Worm (Caenorhabditis elegans): ENCODE results near the gene Y73B6BL.22.

The Y73B6BL.22 gene

DNA sequence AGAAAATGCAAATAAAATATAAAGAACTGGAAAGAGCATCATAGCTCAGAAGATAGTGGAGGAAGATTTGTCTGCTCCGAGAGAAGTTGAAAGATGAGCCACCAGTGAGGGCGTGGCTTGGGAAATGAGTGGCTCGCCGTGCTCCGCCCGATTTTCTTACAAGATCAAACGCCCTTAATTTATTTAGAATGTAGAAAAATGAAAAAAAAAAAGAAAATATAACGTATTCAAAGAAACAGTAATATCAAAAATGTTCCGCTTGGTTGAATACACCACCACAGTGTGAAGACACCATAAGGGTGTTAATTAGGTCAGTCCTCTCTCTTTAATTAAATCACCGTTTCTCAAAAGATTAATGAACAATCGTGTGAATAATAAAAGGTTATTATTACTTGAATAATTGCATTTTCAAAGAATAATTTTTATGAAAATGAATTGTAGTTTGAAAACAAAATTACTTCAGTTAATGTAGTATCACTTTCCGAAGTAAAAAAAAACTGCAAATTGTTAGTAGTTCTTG, 14.0 kb downstream of the Y73B6BL.22 start, which contains the start of gene sfrp-1:
sfrp-1 (minus strand) TSS at position 51 of the 520 bp plus-strand sequence.
- TF ChIP-seq flt-1 (GFP tag; IDR thresholded peaks at IDR 0.05) (no peak), ref-1 (GFP tag; conservative IDR thresholded peaks at IDR 0.05) (no peak), ztf-23 (GFP tag; IDR thresholded peaks at IDR 0.05) (no peak), cog-1 (tag; optimal IDR thresholded peaks at IDR 0.05) (no peak), tab-1 (GFP tag; IDR thresholded peaks at IDR 0.05) (no peak), klf-2 (GFP tag; conservative IDR thresholded peaks at IDR 0.05) (no peak), ztf-29 (GFP tag; IDR thresholded peaks at IDR 0.05) (no peak), med-1 (GFP tag; optimal IDR thresholded peaks at IDR 0.05; ENCODE audit: insufficient read depth) (no peak), T22C8.4 (GFP tag; IDR thresholded peaks at IDR 0.05) (no peak)

DNA sequence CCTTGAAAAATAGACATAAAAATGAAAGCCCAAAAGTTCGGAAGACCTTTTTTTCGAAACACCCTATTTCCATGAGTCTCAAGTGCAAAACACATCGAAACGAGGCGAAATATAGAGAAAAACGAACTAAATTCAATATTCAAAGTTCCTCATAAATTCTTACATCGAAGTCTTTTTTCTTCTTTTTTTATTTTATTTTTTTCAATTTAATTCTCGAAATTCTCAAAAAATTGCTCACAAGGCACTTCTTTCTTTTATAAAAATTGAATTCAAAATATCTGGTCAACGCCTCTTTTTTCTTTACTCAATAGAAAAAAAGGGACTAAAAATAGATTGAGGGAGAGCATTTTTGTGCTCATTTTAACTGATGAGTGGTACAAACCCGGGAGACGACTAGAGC, 21.3 kb downstream of the Y73B6BL.22 start:
- TF ChIP-seq ztf-29 (GFP tag; IDR thresholded peaks at IDR 0.05) (no peak), cog-1 (tag; optimal IDR thresholded peaks at IDR 0.05) (no peak), ztf-23 (GFP tag; IDR thresholded peaks at IDR 0.05) (no peak), tab-1 (GFP tag; IDR thresholded peaks at IDR 0.05) (no peak), T22C8.4 (GFP tag; IDR thresholded peaks at IDR 0.05) (no peak), klf-2 (GFP tag; conservative IDR thresholded peaks at IDR 0.05) (no peak), ref-1 (GFP tag; conservative IDR thresholded peaks at IDR 0.05) (no peak), flt-1 (GFP tag; IDR thresholded peaks at IDR 0.05) (no peak), med-1 (GFP tag; optimal IDR thresholded peaks at IDR 0.05; ENCODE audit: insufficient read depth) (no peak)

DNA sequence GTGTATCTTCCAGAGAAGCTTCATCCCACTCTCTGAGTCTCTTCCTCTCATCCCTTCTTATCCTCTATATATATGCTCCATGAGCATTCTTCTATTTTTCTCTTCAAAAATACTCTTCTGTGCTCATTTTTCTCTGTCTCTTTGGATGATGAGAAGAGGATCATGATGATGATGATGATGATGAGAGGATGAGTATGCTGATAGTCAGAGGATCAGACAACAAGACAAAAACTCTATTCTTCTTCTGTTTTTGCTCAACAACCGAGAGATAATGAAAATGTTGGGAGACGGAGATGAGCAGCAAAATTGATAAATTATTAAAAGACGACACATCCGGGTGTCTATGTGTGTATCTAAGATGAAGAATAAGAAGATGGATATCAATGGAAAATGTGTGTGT, 23.1 kb downstream of the Y73B6BL.22 start:
- TF ChIP-seq T22C8.4 (GFP tag; IDR thresholded peaks at IDR 0.05): no peak
- TF ChIP-seq cog-1 (tag; optimal IDR thresholded peaks at IDR 0.05): no peak
- TF ChIP-seq ztf-29 (GFP tag; IDR thresholded peaks at IDR 0.05): no peak
- no peak for TF ChIP-seq med-1 (GFP tag; optimal IDR thresholded peaks at IDR 0.05; ENCODE audit: insufficient read depth)
- TF ChIP-seq ztf-23 (GFP tag; IDR thresholded peaks at IDR 0.05): no peak
- TF ChIP-seq flt-1 (GFP tag; IDR thresholded peaks at IDR 0.05): no peak
- no peak for TF ChIP-seq klf-2 (GFP tag; conservative IDR thresholded peaks at IDR 0.05)
- TF ChIP-seq tab-1 (GFP tag; IDR thresholded peaks at IDR 0.05): no peak
- TF ChIP-seq ref-1 (GFP tag; conservative IDR thresholded peaks at IDR 0.05): no peak

DNA sequence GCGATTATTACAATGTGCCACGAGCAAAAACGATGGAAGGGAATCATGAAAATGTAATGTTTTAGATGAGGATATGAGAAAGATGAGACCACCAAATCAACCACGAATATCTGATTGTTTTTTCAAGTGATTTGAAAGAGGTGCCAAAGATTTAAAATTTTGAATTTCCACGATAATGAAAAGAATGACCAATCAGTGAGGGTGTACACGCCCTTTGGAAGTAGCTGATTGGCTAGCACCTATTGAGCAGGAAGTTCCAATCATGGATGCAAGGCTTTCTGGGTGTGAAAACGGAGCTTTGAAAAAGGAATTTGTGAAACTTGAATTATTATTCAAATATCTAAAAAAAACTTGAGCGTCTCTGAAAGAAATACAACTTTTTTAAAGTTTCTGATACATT, 24.9 kb downstream of the Y73B6BL.22 start:
- TF ChIP-seq ztf-29 (GFP tag; IDR thresholded peaks at IDR 0.05) (no peak), ztf-23 (GFP tag; IDR thresholded peaks at IDR 0.05) (no peak), flt-1 (GFP tag; IDR thresholded peaks at IDR 0.05) (no peak), tab-1 (GFP tag; IDR thresholded peaks at IDR 0.05) (no peak), T22C8.4 (GFP tag; IDR thresholded peaks at IDR 0.05) (no peak), ref-1 (GFP tag; conservative IDR thresholded peaks at IDR 0.05) (no peak), med-1 (GFP tag; optimal IDR thresholded peaks at IDR 0.05; ENCODE audit: insufficient read depth) (no peak), cog-1 (tag; optimal IDR thresholded peaks at IDR 0.05) (no peak), klf-2 (GFP tag; conservative IDR thresholded peaks at IDR 0.05) (no peak)

DNA sequence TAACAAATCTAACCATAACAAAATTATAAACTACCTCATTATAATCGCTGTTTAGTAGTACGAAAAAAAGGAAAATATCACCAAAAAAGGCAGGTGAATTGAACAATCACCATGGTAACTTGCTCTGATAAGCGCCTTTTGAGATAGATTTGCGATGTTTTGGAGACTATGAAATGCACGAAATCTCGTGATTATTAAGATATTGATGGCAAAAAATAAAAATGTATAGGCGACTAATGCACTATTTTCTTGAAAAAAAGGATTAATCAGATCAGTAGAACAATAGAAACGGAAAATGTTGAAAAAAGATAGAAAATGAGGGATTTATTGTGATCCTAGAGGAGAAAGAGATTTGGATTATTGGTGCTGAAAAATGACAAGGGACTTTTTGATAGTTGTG, 27.9 kb downstream of the Y73B6BL.22 start:
- TF ChIP-seq T22C8.4 (GFP tag; IDR thresholded peaks at IDR 0.05): no peak
- TF ChIP-seq ref-1 (GFP tag; conservative IDR thresholded peaks at IDR 0.05): no peak
- TF ChIP-seq tab-1 (GFP tag; IDR thresholded peaks at IDR 0.05): no peak
- TF ChIP-seq klf-2 (GFP tag; conservative IDR thresholded peaks at IDR 0.05): no peak
- TF ChIP-seq cog-1 (tag; optimal IDR thresholded peaks at IDR 0.05): no peak
- TF ChIP-seq ztf-23 (GFP tag; IDR thresholded peaks at IDR 0.05): no peak
- TF ChIP-seq ztf-29 (GFP tag; IDR thresholded peaks at IDR 0.05): no peak
- TF ChIP-seq med-1 (GFP tag; optimal IDR thresholded peaks at IDR 0.05; ENCODE audit: insufficient read depth): no peak
- no peak for TF ChIP-seq flt-1 (GFP tag; IDR thresholded peaks at IDR 0.05)

DNA sequence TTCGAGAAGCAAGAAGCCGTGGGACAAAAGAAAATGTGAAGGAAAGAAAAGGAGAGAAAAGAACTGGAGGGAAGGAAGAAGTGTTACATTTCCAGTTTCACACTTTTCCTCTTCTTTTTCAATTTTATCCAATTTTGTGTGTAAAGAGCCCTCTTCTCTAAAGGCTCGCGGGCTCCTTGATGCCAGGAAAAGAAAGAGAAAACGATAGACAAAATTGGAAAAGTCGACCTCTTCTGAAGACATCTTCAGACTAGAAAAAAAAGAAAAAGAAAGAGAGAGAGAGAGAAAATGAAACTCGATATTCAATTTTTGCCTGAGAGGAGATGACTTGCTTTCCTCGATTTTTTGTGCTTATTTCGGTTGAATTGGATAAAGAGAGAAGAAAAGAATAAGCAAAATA, 31.4 kb downstream of the Y73B6BL.22 start:
- TF ChIP-seq ref-1 (GFP tag; conservative IDR thresholded peaks at IDR 0.05) (no peak), ztf-23 (GFP tag; IDR thresholded peaks at IDR 0.05) (no peak), cog-1 (tag; optimal IDR thresholded peaks at IDR 0.05) (no peak), med-1 (GFP tag; optimal IDR thresholded peaks at IDR 0.05; ENCODE audit: insufficient read depth) (no peak), T22C8.4 (GFP tag; IDR thresholded peaks at IDR 0.05) (no peak), flt-1 (GFP tag; IDR thresholded peaks at IDR 0.05) (no peak), klf-2 (GFP tag; conservative IDR thresholded peaks at IDR 0.05) (no peak), tab-1 (GFP tag; IDR thresholded peaks at IDR 0.05) (no peak), ztf-29 (GFP tag; IDR thresholded peaks at IDR 0.05) (no peak)

DNA sequence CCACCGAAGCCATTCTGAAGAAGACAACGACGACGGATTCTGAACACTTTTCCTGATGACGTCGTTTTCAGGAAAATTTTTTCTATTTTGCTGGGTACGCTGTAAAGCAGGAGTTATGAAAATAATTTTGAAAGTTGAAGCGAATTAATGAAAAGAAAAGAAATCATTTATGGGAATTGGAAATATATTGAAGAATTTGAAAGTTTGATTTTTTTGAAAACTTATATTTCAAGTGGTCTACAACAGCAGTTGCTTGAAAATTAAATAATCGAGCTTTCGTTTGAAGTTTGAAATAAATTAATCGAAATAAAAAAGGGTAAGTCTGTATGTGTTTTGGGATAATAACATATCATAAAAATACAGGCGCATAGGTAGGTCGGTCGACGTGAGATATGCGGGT, 32.5 kb downstream of the Y73B6BL.22 start, which contains the start of gene shl-1:
shl-1 (minus strand) TSS at position 101 of the 400 bp plus-strand sequence.
- TF ChIP-seq tab-1 (GFP tag; IDR thresholded peaks at IDR 0.05) (no peak), cog-1 (tag; optimal IDR thresholded peaks at IDR 0.05) (no peak), ztf-23 (GFP tag; IDR thresholded peaks at IDR 0.05) (no peak), med-1 (GFP tag; optimal IDR thresholded peaks at IDR 0.05; ENCODE audit: insufficient read depth) (no peak), T22C8.4 (GFP tag; IDR thresholded peaks at IDR 0.05) (no peak), ref-1 (GFP tag; conservative IDR thresholded peaks at IDR 0.05) (no peak), flt-1 (GFP tag; IDR thresholded peaks at IDR 0.05) (no peak), ztf-29 (GFP tag; IDR thresholded peaks at IDR 0.05) (no peak), klf-2 (GFP tag; conservative IDR thresholded peaks at IDR 0.05) (no peak)

DNA sequence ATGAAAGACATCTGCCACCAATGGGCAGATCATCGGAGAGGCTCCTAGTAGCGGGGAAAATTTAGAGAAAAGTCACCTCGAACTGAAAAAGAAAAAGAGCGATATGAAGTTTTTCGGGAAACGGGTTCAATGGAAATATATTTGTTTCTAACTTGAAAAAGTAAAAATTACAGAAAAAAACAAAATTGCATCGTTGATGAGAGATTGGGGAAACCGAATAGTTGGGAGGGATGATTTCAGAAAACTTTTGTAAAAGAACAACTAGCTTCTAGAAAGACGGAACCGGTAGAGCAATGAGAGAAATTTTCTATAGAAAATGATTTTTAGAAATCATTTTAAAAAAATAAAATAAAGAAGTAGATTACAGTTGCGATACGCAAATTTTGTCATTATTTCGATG, 38.1 kb downstream of the Y73B6BL.22 start:
- TF ChIP-seq tab-1 (GFP tag; IDR thresholded peaks at IDR 0.05) (no peak), T22C8.4 (GFP tag; IDR thresholded peaks at IDR 0.05) (no peak), flt-1 (GFP tag; IDR thresholded peaks at IDR 0.05) (no peak), ztf-23 (GFP tag; IDR thresholded peaks at IDR 0.05) (no peak), cog-1 (tag; optimal IDR thresholded peaks at IDR 0.05) (no peak), ref-1 (GFP tag; conservative IDR thresholded peaks at IDR 0.05) (no peak), med-1 (GFP tag; optimal IDR thresholded peaks at IDR 0.05; ENCODE audit: insufficient read depth) (no peak), ztf-29 (GFP tag; IDR thresholded peaks at IDR 0.05) (no peak), klf-2 (GFP tag; conservative IDR thresholded peaks at IDR 0.05) (no peak)

DNA sequence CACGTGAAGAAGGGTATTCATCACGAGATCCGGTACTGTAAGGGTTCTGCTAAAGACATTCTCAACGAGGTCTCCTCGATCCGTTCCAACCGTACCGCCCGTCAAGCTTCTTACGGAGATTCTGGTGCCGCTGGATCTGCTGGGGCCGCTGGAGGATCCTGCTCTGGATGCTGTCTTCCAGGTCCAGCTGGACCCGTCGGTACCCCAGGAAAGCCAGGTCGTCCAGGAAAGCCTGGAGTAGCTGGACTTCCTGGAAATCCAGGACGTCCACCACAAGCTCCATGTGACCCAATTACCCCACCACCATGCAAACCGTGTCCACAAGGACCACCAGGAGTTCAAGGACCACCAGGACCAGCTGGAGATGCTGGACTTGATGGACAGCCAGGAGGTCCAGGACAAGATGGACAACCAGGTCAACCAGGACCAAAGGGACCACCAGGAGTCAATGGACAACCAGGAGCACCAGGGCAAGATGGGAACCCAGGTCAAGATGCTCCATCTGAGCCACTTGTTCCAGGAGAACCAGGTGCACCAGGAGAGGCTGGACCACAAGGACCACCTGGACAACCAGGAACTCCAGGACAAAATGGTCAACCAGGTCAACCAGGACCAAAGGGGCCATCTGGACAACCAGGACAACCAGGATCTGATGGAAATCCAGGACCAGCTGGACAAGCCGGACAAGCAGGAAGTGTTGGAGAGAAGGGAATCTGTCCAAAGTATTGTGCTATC, 39.0 kb downstream of the Y73B6BL.22 start:
- TF ChIP-seq ztf-29 (GFP tag; IDR thresholded peaks at IDR 0.05) (no peak), ztf-23 (GFP tag; IDR thresholded peaks at IDR 0.05) (no peak), ref-1 (GFP tag; conservative IDR thresholded peaks at IDR 0.05) (no peak), klf-2 (GFP tag; conservative IDR thresholded peaks at IDR 0.05) (no peak), med-1 (GFP tag; optimal IDR thresholded peaks at IDR 0.05; ENCODE audit: insufficient read depth) (no peak)
